Fruit fly (Drosophila melanogaster) whole organism, embryonic: ENCODE measurements around the gene CG16719.

Source experiments
- Atf-2 ChIP-seq: fragments of 200-800 bp; sonication (Bioruptor generic); optimal IDR thresholded peaks from 2 replicates; lab custom pipeline; 2016; ENCODE audit warnings: missing biosample characterization, missing genetic modification characterization
- BEAF-32 ChIP-seq: fragments of 200-800 bp; sonication (Bioruptor generic); optimal IDR thresholded peaks from 3 replicates; lab custom pipeline; 2017; ENCODE audit warnings: missing biosample characterization, missing genetic modification characterization, mild to moderate bottlenecking, moderate library complexity, missing genetic modification reagents
- CG12299 ChIP-seq: fragments of 200-800 bp; sonication (Bioruptor generic); optimal IDR thresholded peaks from 2 replicates; lab custom pipeline; 2018; ENCODE audit warnings: missing biosample characterization, mild to moderate bottlenecking, missing genetic modification characterization
- CG13894 ChIP-seq: fragments of 200-800 bp; sonication (Bioruptor generic); optimal IDR thresholded peaks from 3 replicates; lab custom pipeline; 2018; ENCODE audit warnings: missing biosample characterization, mild to moderate bottlenecking, missing genetic modification characterization, moderate library complexity
- CG14667 ChIP-seq: fragments of 200-800 bp; sonication (Bioruptor generic); IDR thresholded peaks from 2 replicates; pipeline ENCODE4 v1.3.6; 2022; ENCODE audit warnings: missing biosample characterization, missing genetic modification characterization
- CG14860 ChIP-seq: fragments of 200-800 bp; sonication (Bioruptor generic); IDR thresholded peaks from 3 replicates; pipeline ENCODE4 v1.3.6; 2022; ENCODE audit warnings: missing biosample characterization, missing genetic modification characterization; ENCODE audit not compliant: partially characterized antibody
- CG16863 ChIP-seq: fragments of 200-800 bp; sonication (Bioruptor generic); optimal IDR thresholded peaks from 3 replicates; lab custom pipeline; 2016; ENCODE audit warnings: missing biosample characterization, missing genetic modification characterization
- CG17186 ChIP-seq: fragments of 200-800 bp; sonication (Bioruptor generic); optimal IDR thresholded peaks from 3 replicates; lab custom pipeline; 2017; ENCODE audit warnings: missing biosample characterization, missing genetic modification reagents, missing genetic modification characterization
- CG17802 ChIP-seq: fragments of 200-800 bp; sonication (Bioruptor generic); optimal IDR thresholded peaks from 2 replicates; lab custom pipeline; 2018; ENCODE audit warnings: missing biosample characterization, mild to moderate bottlenecking, missing genetic modification characterization, moderate library complexity
- CG1792 ChIP-seq: fragments of 200-800 bp; sonication (Bioruptor generic); optimal IDR thresholded peaks from 2 replicates; lab custom pipeline; 2016; ENCODE audit warnings: missing biosample characterization, missing genetic modification characterization
- CG18262 ChIP-seq: fragments of 200-800 bp; optimal IDR thresholded peaks from 3 replicates; lab custom pipeline; 2019; ENCODE audit warnings: missing biosample characterization, mild to moderate bottlenecking, missing genetic modification characterization, moderate library complexity
- CG2202 ChIP-seq: fragments of 200-800 bp; sonication (Bioruptor generic); optimal IDR thresholded peaks from 2 replicates; lab custom pipeline; 2018; ENCODE audit warnings: missing biosample characterization, mild to moderate bottlenecking, missing genetic modification characterization
- CG3065 ChIP-seq: fragments of 200-800 bp; sonication (Bioruptor generic); optimal IDR thresholded peaks from 2 replicates; lab custom pipeline; 2016; ENCODE audit warnings: missing biosample characterization, missing genetic modification characterization
- CG31365 ChIP-seq: fragments of 200-800 bp; sonication (Bioruptor generic); optimal IDR thresholded peaks from 2 replicates; lab custom pipeline; 2018; ENCODE audit warnings: missing biosample characterization, mild to moderate bottlenecking, missing genetic modification characterization
- CG32772 ChIP-seq: fragments of 200-800 bp; sonication (Bioruptor generic); IDR thresholded peaks from 2 replicates; pipeline ENCODE4 v1.3.6; 2022; ENCODE audit warnings: missing biosample characterization, missing genetic modification characterization
- CG33213 ChIP-seq: fragments of 200-800 bp; sonication (Bioruptor generic); optimal IDR thresholded peaks from 3 replicates; lab custom pipeline; 2016; ENCODE audit warnings: missing biosample characterization, missing genetic modification characterization
- CG4424 ChIP-seq: fragments of 200-800 bp; sonication (Bioruptor generic); optimal IDR thresholded peaks from 3 replicates; lab custom pipeline; 2016; ENCODE audit warnings: missing biosample characterization, missing genetic modification characterization
- CG8388 ChIP-seq: fragments of 200-800 bp; sonication (Bioruptor generic); optimal IDR thresholded peaks from 2 replicates; lab custom pipeline; 2019; ENCODE audit warnings: missing biosample characterization, mild to moderate bottlenecking, missing genetic modification characterization, moderate library complexity
- CG9727 ChIP-seq: fragments of 200-800 bp; sonication (Bioruptor generic); optimal IDR thresholded peaks from 3 replicates; lab custom pipeline; 2017; ENCODE audit warnings: missing biosample characterization, mild to moderate bottlenecking, missing genetic modification characterization
- Dek ChIP-seq: fragments of 200-800 bp; sonication (Bioruptor generic); optimal IDR thresholded peaks from 3 replicates; lab custom pipeline; 2019; ENCODE audit warnings: missing biosample characterization, mild to moderate bottlenecking, missing genetic modification characterization, moderate library complexity
- Dfd ChIP-seq, 2 experiments: fragments of >200 bp; optimal IDR thresholded peaks; 2 replicates each; lab custom pipeline; 2017; ENCODE audit warnings: missing biosample characterization in 2 of 2, missing genetic modification characterization in 2 of 2
- Dip2 ChIP-seq: fragments of 200-800 bp; sonication (Bioruptor generic); IDR thresholded peaks from 2 replicates; pipeline ENCODE4 v1.3.6; 2022; ENCODE audit warnings: missing biosample characterization, missing genetic modification characterization
- HLH3B ChIP-seq: fragments of 200-800 bp; sonication (Bioruptor generic); IDR thresholded peaks from 2 replicates; pipeline ENCODE4 v1.3.6; 2022; ENCODE audit warnings: missing biosample characterization, missing genetic modification characterization
- Lim3 ChIP-seq: fragments of 200-800 bp; sonication (Bioruptor generic); IDR thresholded peaks from 2 replicates; pipeline ENCODE4 v1.3.6; 2022; ENCODE audit warnings: missing biosample characterization, missing genetic modification characterization
- NFAT ChIP-seq: fragments of 200-800 bp; sonication (Bioruptor generic); IDR thresholded peaks from 2 replicates; pipeline ENCODE4 v1.3.6; 2022; ENCODE audit warnings: missing biosample characterization, missing genetic modification characterization
- Nf-YB ChIP-seq: fragments of 200-800 bp; sonication (Bioruptor generic); optimal IDR thresholded peaks from 3 replicates; lab custom pipeline; 2019; ENCODE audit warnings: missing biosample characterization, mild to moderate bottlenecking, missing genetic modification characterization, moderate library complexity
- Oaz ChIP-seq: fragments of 200-800 bp; sonication (Bioruptor generic); IDR thresholded peaks from 2 replicates; pipeline ENCODE4 v1.3.6; 2022; ENCODE audit warnings: missing biosample characterization, missing genetic modification characterization
- Oli ChIP-seq: fragments of 200-800 bp; sonication (Bioruptor generic); optimal IDR thresholded peaks from 2 replicates; lab custom pipeline; 2018; ENCODE audit warnings: missing biosample characterization, mild to moderate bottlenecking, missing genetic modification characterization, moderate library complexity
- PHDP ChIP-seq: fragments of 200-800 bp; sonication (Bioruptor generic); optimal IDR thresholded peaks from 3 replicates; lab custom pipeline; 2018; ENCODE audit warnings: missing biosample characterization, mild to moderate bottlenecking, missing genetic modification characterization, moderate library complexity
- Rx ChIP-seq: fragments of 200-800 bp; sonication (Bioruptor generic); IDR thresholded peaks from 2 replicates; pipeline ENCODE4 v1.3.6; 2022; ENCODE audit warnings: missing biosample characterization, missing genetic modification characterization
- Ssrp ChIP-seq: fragments of 200-800 bp; sonication (Bioruptor generic); optimal IDR thresholded peaks from 2 replicates; lab custom pipeline; 2018; ENCODE audit warnings: missing biosample characterization, mild to moderate bottlenecking, missing genetic modification characterization, moderate library complexity
- Trl ChIP-seq, 3 experiments: fragments of >200 bp in 2 of 3; fragments of 200-800 bp in 1 of 3; sonication (Bioruptor generic) in 1 of 3; optimal IDR thresholded peaks; 2 replicates in 1 of 3; 3 replicates in 2 of 3; lab custom pipeline; 2016 to 2017; ENCODE audit warnings: missing biosample characterization in 1 of 3, missing genetic modification characterization in 1 of 3
- Usf ChIP-seq: fragments of 200-800 bp; sonication (Bioruptor generic); optimal IDR thresholded peaks from 2 replicates; lab custom pipeline; 2017; ENCODE audit warnings: missing genotype, missing biosample characterization, missing genetic modification characterization
- bsh ChIP-seq, 2 experiments: fragments of 200-800 bp; sonication (Bioruptor generic); optimal IDR thresholded peaks; 2 replicates each; lab custom pipeline; 2017 to 2018; ENCODE audit warnings: mild to moderate bottlenecking in 2 of 2, missing biosample characterization in 2 of 2, missing genetic modification characterization in 2 of 2, moderate library complexity in 1 of 2
- crc ChIP-seq: fragments of 200-800 bp; sonication (Bioruptor generic); optimal IDR thresholded peaks from 2 replicates; lab custom pipeline; 2016; ENCODE audit warnings: missing biosample characterization, missing genetic modification characterization
- dan ChIP-seq: fragments of 200-800 bp; sonication (Bioruptor generic); IDR thresholded peaks from 2 replicates; pipeline ENCODE4 v1.3.6; 2022; ENCODE audit warnings: missing biosample characterization, missing genetic modification characterization
- dmrt99B ChIP-seq: fragments of 200-800 bp; sonication (Bioruptor generic); optimal IDR thresholded peaks from 2 replicates; lab custom pipeline; 2018; ENCODE audit warnings: missing biosample characterization, mild to moderate bottlenecking, missing genetic modification characterization, moderate library complexity
- eyg ChIP-seq: fragments of 200-800 bp; sonication (Bioruptor generic); optimal IDR thresholded peaks from 3 replicates; lab custom pipeline; 2016; ENCODE audit warnings: missing biosample characterization, missing genetic modification characterization
- fd96Cb ChIP-seq: fragments of 200-800 bp; sonication (Bioruptor generic); optimal IDR thresholded peaks from 2 replicates; lab custom pipeline; 2018; ENCODE audit warnings: missing biosample characterization, mild to moderate bottlenecking, missing genetic modification characterization, moderate library complexity
- gsb-n ChIP-seq: fragments of 200-800 bp; sonication (Bioruptor generic); optimal IDR thresholded peaks from 3 replicates; lab custom pipeline; 2018; ENCODE audit warnings: missing biosample characterization, mild to moderate bottlenecking, missing genetic modification characterization
- lbe ChIP-seq: fragments of 200-800 bp; sonication (Bioruptor generic); optimal IDR thresholded peaks from 2 replicates; lab custom pipeline; 2016; ENCODE audit warnings: missing biosample characterization, mild to moderate bottlenecking, missing genetic modification characterization
- peb ChIP-seq: fragments of 200-800 bp; sonication (Bioruptor generic); IDR thresholded peaks from 2 replicates; pipeline ENCODE4 v1.3.6; 2022; ENCODE audit warnings: missing biosample characterization, missing genetic modification characterization
- repo ChIP-seq: fragments of 200-800 bp; sonication (Bioruptor generic); optimal IDR thresholded peaks from 2 replicates; lab custom pipeline; 2016; ENCODE audit warnings: missing biosample characterization, missing genetic modification characterization
- sens ChIP-seq: fragments of 200-800 bp; sonication (Bioruptor generic); peaks from one replicate; lab custom pipeline; 2016; ENCODE audit warnings: missing biosample characterization, missing genetic modification characterization
- sob ChIP-seq: fragments of 200-800 bp; sonication (Bioruptor generic); IDR thresholded peaks from 2 replicates; pipeline ENCODE4 v1.3.6; 2022; ENCODE audit warnings: missing biosample characterization, missing genetic modification characterization
- trem ChIP-seq: fragments of 200-800 bp; optimal IDR thresholded peaks from 3 replicates; lab custom pipeline; 2019; ENCODE audit warnings: missing biosample characterization, mild to moderate bottlenecking, missing genetic modification characterization, moderate library complexity
- usp ChIP-seq: fragments of >200 bp; optimal IDR thresholded peaks from 2 replicates; lab custom pipeline; 2017; ENCODE audit warnings: missing biosample characterization, missing genetic modification characterization
- zen2 ChIP-seq: fragments of 200-800 bp; sonication (Bioruptor generic); IDR thresholded peaks from 3 replicates; pipeline ENCODE4 v1.3.6; 2022; ENCODE audit warnings: missing biosample characterization, missing genetic modification characterization; ENCODE audit not compliant: partially characterized antibody
- zf30C ChIP-seq: fragments of 200-800 bp; sonication (Bioruptor generic); optimal IDR thresholded peaks from 3 replicates; lab custom pipeline; 2018; ENCODE audit warnings: missing biosample characterization, mild to moderate bottlenecking, missing genetic modification characterization

Gene CG16719

DNA sequence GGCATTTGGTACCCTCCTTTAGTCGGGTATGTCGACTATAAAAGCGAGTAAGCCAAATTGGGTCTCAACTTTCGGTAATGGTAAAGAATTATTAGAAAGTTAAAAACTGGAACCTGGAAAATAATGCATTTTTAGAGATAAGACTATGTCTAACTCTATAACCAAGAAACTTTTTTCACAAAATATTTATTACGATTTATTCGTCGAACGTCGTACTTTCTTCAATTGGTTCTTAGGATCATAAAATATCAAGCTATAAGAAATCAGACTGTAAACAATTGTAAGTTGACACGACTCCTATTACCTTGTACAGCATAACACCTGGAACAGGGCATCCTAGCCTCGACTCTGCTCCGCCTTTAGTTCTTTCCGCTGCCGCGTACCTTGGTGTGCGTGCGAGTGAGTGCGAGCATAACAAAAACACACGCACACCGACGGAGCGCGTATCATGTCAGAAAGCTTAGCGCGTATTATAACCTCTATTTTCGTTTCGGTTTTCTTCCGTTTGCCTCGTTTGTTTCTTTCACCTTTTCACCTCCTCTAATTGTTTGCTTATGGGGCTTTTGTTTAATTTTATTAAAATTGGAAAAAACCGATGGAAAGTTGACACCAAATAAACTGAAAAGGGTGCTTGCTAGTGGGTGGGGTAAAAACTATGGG, 8.1 kb downstream of the CG16719 start (continued):
- TF ChIP-seq PHDP (tag; lab: Kevin White, UChicago) (peak; percentile 93), CG13894 (peak; percentile 82), BEAF-32 (GFP tag; lab: Kevin White, UChicago) (peak; percentile 17), CG14667 (peak; percentile 79), gsb-n (peak; percentile 90), Usf (GFP tag; lab: Kevin White, UChicago) (peak; percentile 93), Dip2 (GFP tag; lab: Robert Waterston, UW) (peak; percentile 21; the same call in 1 of the 2 replicates), CG32772 (GFP tag; lab: Robert Waterston, UW) (peak; percentile 86), Lim3 (GFP tag; lab: Robert Waterston, UW) (peak; percentile 68), CG8388 (GFP tag; lab: Kevin White, UChicago) (peak; percentile 91), CG9727 (GFP tag; lab: Kevin White, UChicago) (peak; percentile 98), CG16863 (GFP tag; lab: Kevin White, UChicago) (peak; percentile 96), dmrt99B (tag; lab: Kevin White, UChicago) (peak; percentile 97), Oaz (peak; percentile 82), zf30C (GFP tag; lab: Kevin White, UChicago) (no peak), peb (GFP tag; lab: Robert Waterston, UW) (peak; percentile 84), lbe (GFP tag; lab: Kevin White, UChicago) (peak; percentile 78), Atf-2 (peak; percentile 98), trem (tag; lab: Kevin White, UChicago) (peak; percentile 78), CG18262 (tag; lab: Kevin White, UChicago) (peak; percentile 98), Ssrp (peak; percentile 96), sob (GFP tag; lab: Robert Waterston, UW) (peak; percentile 92), bsh (GFP tag; optimal IDR thresholded peaks at IDR 0.05; lab: Kevin White, UChicago) (peak; percentile 86 to 90), CG33213 (GFP tag; lab: Kevin White, UChicago) (peak; percentile 88), Rx (GFP tag; lab: Robert Waterston, UW) (peak; percentile 67), CG4424 (GFP tag; lab: Kevin White, UChicago) (peak; percentile 97), CG17802 (tag; lab: Kevin White, UChicago) (peak; percentile 78), Dek (tag; lab: Kevin White, UChicago) (peak; percentile 94), dan (peak; percentile 63; the same call in 1 of the 2 replicates), eyg (GFP tag; lab: Kevin White, UChicago) (peak; percentile 95), Oli (tag; lab: Kevin White, UChicago) (peak; percentile 98), Trl (optimal IDR thresholded peaks at IDR 0.05; lab: Kevin White, UChicago) (peak in 1 of 2 experiments; percentile 68), Trl (GFP tag; optimal IDR thresholded peaks at IDR 0.05; lab: Kevin White, UChicago) (peak; percentile 95), sens (GFP tag; lab: Kevin White, UChicago) (peak; percentile 100), NFAT (GFP tag; lab: Robert Waterston, UW) (peak; percentile 76), CG12299 (tag; lab: Kevin White, UChicago) (peak; percentile 86), usp (no peak), crc (GFP tag; lab: Kevin White, UChicago) (peak; percentile 93), CG2202 (tag; lab: Kevin White, UChicago) (peak; percentile 73), repo (peak; percentile 92), Dfd (GFP tag; optimal IDR thresholded peaks at IDR 0.05; lab: Kevin White, UChicago) (no peak), CG14860 (no peak), fd96Cb (tag; lab: Kevin White, UChicago) (peak; percentile 94), CG1792 (GFP tag; lab: Kevin White, UChicago) (peak; percentile 91), CG17186 (GFP tag; lab: Kevin White, UChicago) (peak; percentile 74), HLH3B (GFP tag; lab: Robert Waterston, UW) (peak; percentile 88; the same call in 1 of the 2 replicates), CG3065 (GFP tag; lab: Kevin White, UChicago) (peak; percentile 91), zen2 (GFP tag; lab: Robert Waterston, UW) (no peak), CG31365 (tag; lab: Kevin White, UChicago) (peak; percentile 68), Nf-YB (peak; percentile 83)
